Fruit fly (Drosophila melanogaster) whole organism, prepupa: ENCODE results near the gene Indy.
A peak's percentile ranks its signal among the peaks of the same experiment; 100 is the strongest.

Experiments used
- CG11762 ChIP-seq: fragments of 200-800 bp; sonication (Bioruptor generic); optimal IDR thresholded peaks from 3 replicates; lab custom pipeline; 2016; ENCODE audit warnings: missing biosample characterization, missing genetic modification characterization; ENCODE audit not compliant: insufficient read depth
- CG16779 ChIP-seq: fragments of 200-800 bp; sonication (Bioruptor generic); optimal IDR thresholded peaks from 3 replicates; lab custom pipeline; 2017; ENCODE audit warnings: missing biosample characterization, mild to moderate bottlenecking, missing genetic modification characterization
- CG6792 ChIP-seq: fragments of 200-800 bp; sonication (Bioruptor generic); optimal IDR thresholded peaks from 3 replicates; lab custom pipeline; 2016; ENCODE audit warnings: missing biosample characterization, missing genetic modification characterization
- Hr38 ChIP-seq: sonication (Bioruptor generic); optimal IDR thresholded peaks from 2 replicates; lab custom pipeline; 2016; ENCODE audit warnings: missing biosample characterization, missing genetic modification characterization
- Hr39 ChIP-seq: fragments of 200-800 bp; sonication (Bioruptor generic); optimal IDR thresholded peaks from 2 replicates; lab custom pipeline; 2016; ENCODE audit warnings: missing biosample characterization, missing genetic modification characterization
- Hr4 ChIP-seq: fragments of 200-800 bp; sonication (Bioruptor generic); optimal IDR thresholded peaks from 3 replicates; lab custom pipeline; 2016; ENCODE audit warnings: missing biosample characterization, missing genetic modification characterization
- Sox102F ChIP-seq: fragments of 200-800 bp; sonication (Bioruptor generic); optimal IDR thresholded peaks from 2 replicates; lab custom pipeline; 2016; ENCODE audit warnings: missing biosample characterization, mild to moderate bottlenecking, missing genetic modification characterization
- fd59A ChIP-seq: fragments of 200-800 bp; sonication (Bioruptor generic); optimal IDR thresholded peaks from 2 replicates; lab custom pipeline; 2017; ENCODE audit warnings: missing biosample characterization, mild to moderate bottlenecking, missing genetic modification characterization, missing genetic modification reagents

DNA sequence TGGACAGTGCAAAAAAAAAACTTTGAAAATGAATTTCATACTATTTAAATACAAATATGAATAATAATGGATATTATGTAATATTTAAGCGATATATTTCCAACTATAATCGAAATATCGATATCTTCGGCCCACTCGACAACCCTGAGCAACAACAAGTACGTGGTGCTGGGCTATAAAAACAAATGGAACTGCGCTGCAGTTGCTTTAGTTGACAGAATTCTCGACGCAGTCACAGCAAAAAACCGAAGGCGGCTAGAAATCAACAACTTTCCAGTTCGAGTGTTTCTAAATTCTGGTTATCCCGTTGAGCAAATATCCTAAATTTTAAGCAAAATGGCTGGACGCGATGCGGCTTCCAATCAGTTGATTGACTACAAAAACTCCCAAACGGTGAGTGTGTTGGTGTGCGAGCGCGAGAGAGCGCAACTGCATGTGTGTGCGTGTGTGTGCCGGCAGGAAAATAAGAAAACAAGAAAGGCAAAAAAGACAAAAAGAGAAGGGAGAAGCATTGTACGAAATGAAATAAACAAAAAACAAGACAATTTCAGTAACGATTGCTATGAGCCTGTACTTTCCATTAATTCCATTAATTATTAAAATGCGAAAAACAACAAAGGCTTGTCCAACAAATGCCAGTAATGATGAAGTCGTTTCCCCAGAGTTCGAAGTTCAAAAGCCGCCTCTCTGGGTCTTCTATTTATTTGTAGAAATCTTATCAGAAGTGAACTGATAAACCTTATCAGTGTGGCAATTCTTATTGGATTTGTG is 23.4 kb downstream of the Indy start, which contains the start of gene Cat:
- TF ChIP-seq CG6792 (GFP tag; lab: Kevin White, UChicago) (peak; percentile 94), Hr38 (GFP tag; lab: Kevin White, UChicago) (peak; percentile 80), Hr39 (GFP tag; lab: Kevin White, UChicago) (peak; percentile 30), CG16779 (peak; percentile 100), Sox102F (peak; percentile 96), fd59A (GFP tag; lab: Kevin White, UChicago) (peak; percentile 95), Hr4 (GFP tag; lab: Kevin White, UChicago) (peak; percentile 86), CG11762 (GFP tag; lab: Kevin White, UChicago) (peak; percentile 96)
